Fruit fly (Drosophila melanogaster): ENCODE measurements around the gene CG2983.
A peak's percentile ranks its signal among the peaks of the same experiment; 100 is the strongest.

The CG2983 gene

dm6 chr2L:2878188-2878587 lies 30.8 kb downstream of the CG2983 start, which contains the start of the genes Prx6a and Sbat (continued):
- TF ChIP-seq Med (GFP tag), result peak; percentile 95
- peak; percentile 79 for TF ChIP-seq Xrp1 (GFP tag; IDR thresholded peaks at IDR 0.05)
- TF ChIP-seq Sry-δ (GFP tag; optimal IDR thresholded peaks at IDR 0.05), result peak; percentile 52
- TF ChIP-seq CG17829 (tag; optimal IDR thresholded peaks at IDR 0.05), result peak; percentile 78
- TF ChIP-seq MESR4 (GFP tag; optimal IDR thresholded peaks at IDR 0.05), result peak; percentile 4
- TF ChIP-seq dysf (GFP tag; IDR thresholded peaks at IDR 0.05), result peak; percentile 74
- TF ChIP-seq Side (GFP tag; optimal IDR thresholded peaks at IDR 0.05), result peak; percentile 77
- no peak for TF ChIP-seq corto (GFP tag; optimal IDR thresholded peaks at IDR 0.05)
- peak; percentile 57 for TF ChIP-seq CG12744 (GFP tag; optimal IDR thresholded peaks at IDR 0.05)
- peak; percentile 11; the same call in 1 of the 3 replicates for TF ChIP-seq H15 (GFP tag; IDR thresholded peaks at IDR 0.05)
- peak; percentile 69 for TF ChIP-seq CG13775 (GFP tag; optimal IDR thresholded peaks at IDR 0.05)
- peak; percentile 37 for TF ChIP-seq tap (tag; optimal IDR thresholded peaks at IDR 0.05)
- peak; percentile 25 for TF ChIP-seq CG6813 (GFP tag; optimal IDR thresholded peaks at IDR 0.05)
- TF ChIP-seq CG33557 (GFP tag; optimal IDR thresholded peaks at IDR 0.05), result peak; percentile 66
- TF ChIP-seq CG17328 (GFP tag; IDR thresholded peaks at IDR 0.05), result peak; percentile 36; the same call in 1 of the 2 replicates
- peak; percentile 79 for TF ChIP-seq Xbp1 (GFP tag; optimal IDR thresholded peaks at IDR 0.05)
- peak; percentile 65 for TF ChIP-seq CG8944 (GFP tag; optimal IDR thresholded peaks at IDR 0.05)
- peak; percentile 73 for TF ChIP-seq croc (GFP tag; conservative IDR thresholded peaks at IDR 0.05)
- TF ChIP-seq Jarid2 (GFP tag; optimal IDR thresholded peaks at IDR 0.05), result no peak
- peak; percentile 81 for TF ChIP-seq CG2678 (tag; optimal IDR thresholded peaks at IDR 0.05)
- TF ChIP-seq hkb (optimal IDR thresholded peaks at IDR 0.05), result peak; percentile 45
- TF ChIP-seq hkb (GFP tag; IDR thresholded peaks at IDR 0.05), result peak; percentile 51; the same call in 1 of the 2 replicates
- TF ChIP-seq Nf-YB (GFP tag; optimal IDR thresholded peaks at IDR 0.05), result peak; percentile 30
- TF ChIP-seq CG10431 (GFP tag; optimal IDR thresholded peaks at IDR 0.05), result no peak
- TF ChIP-seq CG17385 (GFP tag; optimal IDR thresholded peaks at IDR 0.05), result peak; percentile 53
- peak; percentile 92 for TF ChIP-seq Sin3A (optimal IDR thresholded peaks at IDR 0.05)
- TF ChIP-seq CG15011 (GFP tag; optimal IDR thresholded peaks at IDR 0.05), result peak; percentile 24
- peak; percentile 87 for TF ChIP-seq ranshi (GFP tag; IDR thresholded peaks at IDR 0.05)
- TF ChIP-seq gcm2 (GFP tag; optimal IDR thresholded peaks at IDR 0.05), result peak; percentile 58
- TF ChIP-seq jumu (GFP tag; optimal IDR thresholded peaks at IDR 0.05), result peak; percentile 74
- peak; percentile 23 for TF ChIP-seq CG18011 (GFP tag; optimal IDR thresholded peaks at IDR 0.05)
- TF ChIP-seq luna (GFP tag; optimal IDR thresholded peaks at IDR 0.05), result peak; percentile 77
- peak; percentile 68 for TF ChIP-seq twi (tag; optimal IDR thresholded peaks at IDR 0.05)
- TF ChIP-seq sqz (GFP tag; optimal IDR thresholded peaks at IDR 0.05), result peak; percentile 29
- peak; percentile 66 for TF ChIP-seq stwl (tag; optimal IDR thresholded peaks at IDR 0.05)
- TF ChIP-seq Spps (tag; optimal IDR thresholded peaks at IDR 0.05), result peak; percentile 38
- TF ChIP-seq bsh (GFP tag; optimal IDR thresholded peaks at IDR 0.05), result peak in 1 of 2 experiments; percentile 66
- TF ChIP-seq CG12769 (tag; optimal IDR thresholded peaks at IDR 0.05), result peak; percentile 77
- TF ChIP-seq CG13296 (GFP tag; optimal IDR thresholded peaks at IDR 0.05), result peak; percentile 79
- TF ChIP-seq dmrt99B (tag; optimal IDR thresholded peaks at IDR 0.05), result peak; percentile 50
- TF ChIP-seq CG13624 (GFP tag; optimal IDR thresholded peaks at IDR 0.05), result peak; percentile 75
- TF ChIP-seq jing (GFP tag; optimal IDR thresholded peaks at IDR 0.05), result peak; percentile 49
- TF ChIP-seq CG16813 (GFP tag; IDR thresholded peaks at IDR 0.05; ENCODE audit: partially characterized antibody), result peak; percentile 36; the same call in 1 of the 3 replicates
- peak; percentile 86 for TF ChIP-seq nmo (GFP tag; optimal IDR thresholded peaks at IDR 0.05)
- peak; percentile 55 for TF ChIP-seq Lhr (GFP tag; optimal IDR thresholded peaks at IDR 0.05)
- peak; percentile 64 for TF ChIP-seq CG4820 (GFP tag; optimal IDR thresholded peaks at IDR 0.05)
- TF ChIP-seq psq (GFP tag; optimal IDR thresholded peaks at IDR 0.05), result no peak
- TF ChIP-seq Vsx1 (GFP tag; optimal IDR thresholded peaks at IDR 0.05), result peak; percentile 31
- peak; percentile 57 for TF ChIP-seq az2 (GFP tag; optimal IDR thresholded peaks at IDR 0.05)
- TF ChIP-seq al (GFP tag; IDR thresholded peaks at IDR 0.05), result peak; percentile 61
- TF ChIP-seq Chrac-16 (GFP tag; optimal IDR thresholded peaks at IDR 0.05), result peak; percentile 49

All from whole organism, embryonic.